Fruit fly (Drosophila melanogaster) whole organism, embryonic: ENCODE measurements around the gene Rhp.

Experiments used
- Awh ChIP-seq: fragments of 200-800 bp; sonication (Bioruptor generic); IDR thresholded peaks from 2 replicates; pipeline ENCODE4, ENCODE4 v1.3.6; 2022; ENCODE audit warnings: missing biosample characterization, missing genetic modification characterization
- BtbVII ChIP-seq: fragments of 200-800 bp; sonication (Bioruptor generic); optimal IDR thresholded peaks from 3 replicates; lab custom pipeline; 2017; ENCODE audit warnings: missing biosample characterization, mild to moderate bottlenecking, missing genetic modification characterization
- CG11456 ChIP-seq: fragments of 200-800 bp; sonication (Bioruptor generic); IDR thresholded peaks from 3 replicates; pipeline ENCODE4 v1.3.6; 2022; ENCODE audit warnings: missing biosample characterization, missing genetic modification characterization
- CG12659 ChIP-seq: fragments of 200-800 bp; sonication (Bioruptor generic); optimal IDR thresholded peaks from 3 replicates; lab custom pipeline; 2017; ENCODE audit warnings: mild to moderate bottlenecking, missing biosample characterization, missing genetic modification reagents, missing genetic modification characterization
- CG14667 ChIP-seq: fragments of 200-800 bp; sonication (Bioruptor generic); IDR thresholded peaks from 2 replicates; pipeline ENCODE4 v1.3.6; 2022; ENCODE audit warnings: missing biosample characterization, missing genetic modification characterization
- CG14710 ChIP-seq: fragments of 200-800 bp; sonication (Bioruptor generic); optimal IDR thresholded peaks from 3 replicates; lab custom pipeline; 2019; ENCODE audit warnings: missing biosample characterization, mild to moderate bottlenecking, missing genetic modification characterization, moderate library complexity
- CG15479 ChIP-seq: fragments of 200-800 bp; sonication (Bioruptor generic); optimal IDR thresholded peaks from 3 replicates; lab custom pipeline; 2019; ENCODE audit warnings: missing biosample characterization, mild to moderate bottlenecking, missing genetic modification characterization, moderate library complexity
- CG16813 ChIP-seq: fragments of 200-800 bp; sonication (Bioruptor generic); IDR thresholded peaks from 3 replicates; pipeline ENCODE4 v1.3.6; 2022; ENCODE audit warnings: missing biosample characterization, missing genetic modification characterization; ENCODE audit not compliant: partially characterized antibody
- CG17829 ChIP-seq: fragments of 200-800 bp; optimal IDR thresholded peaks from 2 replicates; lab custom pipeline; 2019; ENCODE audit warnings: missing biosample characterization, mild to moderate bottlenecking, missing genetic modification characterization, moderate library complexity
- CG1832 ChIP-seq: fragments of 200-800 bp; sonication (Bioruptor generic); optimal IDR thresholded peaks from 2 replicates; lab custom pipeline; 2017; ENCODE audit warnings: missing biosample characterization, mild to moderate bottlenecking, missing genetic modification characterization, inconsistent platforms
- CG2116 ChIP-seq: fragments of 200-800 bp; sonication (Bioruptor generic); optimal IDR thresholded peaks from 3 replicates; lab custom pipeline; 2018; ENCODE audit warnings: missing biosample characterization, mild to moderate bottlenecking, missing genetic modification characterization
- CG32767 ChIP-seq: fragments of 200-800 bp; sonication (Bioruptor generic); IDR thresholded peaks from 2 replicates; pipeline ENCODE4 v1.3.6; 2022; ENCODE audit warnings: missing biosample characterization, missing genetic modification characterization
- CG3847 ChIP-seq: fragments of 200-800 bp; sonication (Bioruptor generic); IDR thresholded peaks from 2 replicates; pipeline ENCODE4 v1.3.6; 2022; ENCODE audit warnings: missing biosample characterization, missing genetic modification characterization
- CG3995 ChIP-seq: fragments of 200-800 bp; sonication (Bioruptor generic); optimal IDR thresholded peaks from 3 replicates; lab custom pipeline; 2016; ENCODE audit warnings: missing biosample characterization, missing genetic modification characterization
- CG4424 ChIP-seq: fragments of 200-800 bp; sonication (Bioruptor generic); optimal IDR thresholded peaks from 3 replicates; lab custom pipeline; 2016; ENCODE audit warnings: missing biosample characterization, missing genetic modification characterization
- CG6689 ChIP-seq: fragments of 200-800 bp; sonication (Bioruptor generic); IDR thresholded peaks from 2 replicates; pipeline ENCODE4 v1.3.6; 2022; ENCODE audit warnings: missing biosample characterization, missing genetic modification characterization
- CG9797 ChIP-seq: fragments of 200-800 bp; sonication (Bioruptor generic); optimal IDR thresholded peaks from 3 replicates; lab custom pipeline; 2018; ENCODE audit warnings: missing biosample characterization, mild to moderate bottlenecking, missing genetic modification characterization
- CG9932 ChIP-seq: fragments of 200-800 bp; sonication (Bioruptor generic); IDR thresholded peaks from 2 replicates; pipeline ENCODE4 v1.3.6; 2022; ENCODE audit warnings: missing biosample characterization, missing genetic modification characterization
- Fer2 ChIP-seq: fragments of 200-800 bp; sonication (Bioruptor generic); optimal IDR thresholded peaks from 2 replicates; lab custom pipeline; 2018; ENCODE audit warnings: missing biosample characterization, mild to moderate bottlenecking, missing genetic modification characterization, moderate library complexity
- GATAe ChIP-seq: fragments of 200-800 bp; sonication (Bioruptor generic); conservative IDR thresholded peaks from 2 replicates; pipeline ENCODE4 v1.3.6; 2022; ENCODE audit warnings: missing biosample characterization, missing genetic modification characterization
- HmgD ChIP-seq: fragments of 200-800 bp; sonication (Bioruptor generic); optimal IDR thresholded peaks from 3 replicates; lab custom pipeline; 2016; ENCODE audit warnings: missing biosample characterization, missing genetic modification characterization
- MBD-R2 ChIP-seq: fragments of 200-800 bp; sonication (Bioruptor generic); IDR thresholded peaks from 2 replicates; pipeline ENCODE4 v1.3.6; 2022; ENCODE audit warnings: missing biosample characterization, missing genetic modification characterization
- Mad ChIP-seq: fragments of 200-800 bp; sonication (Bioruptor generic); optimal IDR thresholded peaks from 2 replicates; lab custom pipeline; 2016; ENCODE audit warnings: missing biosample characterization, missing genetic modification characterization
- Med ChIP-seq: fragments of 200-800 bp; sonication (Bioruptor generic); peaks from one replicate; lab custom pipeline; 2016; ENCODE audit warnings: missing biosample characterization, missing genetic modification characterization, mild to moderate bottlenecking, inconsistent platforms, moderate library complexity
- Optix ChIP-seq: fragments of 200-800 bp; sonication (Bioruptor generic); IDR thresholded peaks from 3 replicates; pipeline ENCODE4 v1.3.6; 2022; ENCODE audit warnings: missing biosample characterization, missing genetic modification characterization
- Ptx1 ChIP-seq: fragments of 200-800 bp; sonication (Bioruptor generic); IDR thresholded peaks from 2 replicates; pipeline ENCODE4 v1.3.6; 2022; ENCODE audit warnings: missing biosample characterization, missing genetic modification characterization
- Rfx ChIP-seq: fragments of 200-800 bp; sonication (Bioruptor generic); IDR thresholded peaks from 2 replicates; pipeline ENCODE4 v1.3.6; 2022; ENCODE audit warnings: missing biosample characterization, missing genetic modification characterization
- Side ChIP-seq: fragments of 200-800 bp; sonication (Bioruptor generic); optimal IDR thresholded peaks from 2 replicates; lab custom pipeline; 2016; ENCODE audit warnings: missing biosample characterization, missing genetic modification characterization
- Taf1 ChIP-seq: fragments of 200-800 bp; sonication (Bioruptor generic); IDR thresholded peaks from 2 replicates; pipeline ENCODE4 v1.3.6; 2022; ENCODE audit warnings: missing biosample characterization, missing genetic modification characterization
- Xrp1 ChIP-seq: fragments of 200-800 bp; sonication (Bioruptor generic); IDR thresholded peaks from 2 replicates; pipeline ENCODE4 v1.3.6; 2022; ENCODE audit warnings: missing biosample characterization, missing genetic modification characterization
- abd-A ChIP-seq: fragments of 200-800 bp; sonication (Bioruptor generic); optimal IDR thresholded peaks from 3 replicates; lab custom pipeline; 2019; ENCODE audit warnings: missing biosample characterization, mild to moderate bottlenecking, missing genetic modification characterization, moderate library complexity
- aop ChIP-seq: fragments of 200-800 bp; sonication (Bioruptor generic); IDR thresholded peaks from 2 replicates; pipeline ENCODE4 v1.3.6; 2022; ENCODE audit warnings: missing biosample characterization, missing genetic modification characterization
- az2 ChIP-seq: fragments of 200-800 bp; sonication (Bioruptor generic); optimal IDR thresholded peaks from 3 replicates; lab custom pipeline; 2016; ENCODE audit warnings: missing biosample characterization, missing genetic modification characterization
- chinmo ChIP-seq: fragments of 200-800 bp; sonication (Bioruptor generic); IDR thresholded peaks from 4 replicates; pipeline ENCODE4 v1.3.6; 2022; ENCODE audit warnings: missing biosample characterization, missing genetic modification characterization; ENCODE audit not compliant: partially characterized antibody
- dimm ChIP-seq: fragments of 200-800 bp; sonication (Bioruptor generic); IDR thresholded peaks from 2 replicates; pipeline ENCODE4 v1.3.6; 2022; ENCODE audit warnings: missing biosample characterization, missing genetic modification characterization
- fd3F ChIP-seq: fragments of 200-800 bp; sonication (Bioruptor generic); optimal IDR thresholded peaks from 2 replicates; lab custom pipeline; 2018; ENCODE audit warnings: missing biosample characterization, mild to moderate bottlenecking, missing genetic modification characterization, moderate library complexity
- fd64A ChIP-seq: fragments of 200-800 bp; sonication (Bioruptor generic); optimal IDR thresholded peaks from 3 replicates; lab custom pipeline; 2018; ENCODE audit warnings: missing biosample characterization, mild to moderate bottlenecking, missing genetic modification characterization
- ham ChIP-seq: fragments of 200-800 bp; sonication (Bioruptor generic); IDR thresholded peaks from 2 replicates; pipeline ENCODE4 v1.3.6; 2022; ENCODE audit warnings: missing biosample characterization, missing genetic modification characterization
- nerfin-1 ChIP-seq: fragments of 200-800 bp; sonication (Bioruptor generic); optimal IDR thresholded peaks from 3 replicates; lab custom pipeline; 2019; ENCODE audit warnings: missing biosample characterization, mild to moderate bottlenecking, missing genetic modification characterization, moderate library complexity
- odd ChIP-seq: fragments of 200-800 bp; sonication (Bioruptor generic); optimal IDR thresholded peaks from 2 replicates; lab custom pipeline; 2017; ENCODE audit warnings: missing biosample characterization, mild to moderate bottlenecking, missing genetic modification characterization
- onecut ChIP-seq: fragments of 200-800 bp; sonication (Bioruptor generic); IDR thresholded peaks from 2 replicates; pipeline ENCODE4 v1.3.6; 2022; ENCODE audit warnings: missing biosample characterization, missing genetic modification characterization
- pho ChIP-seq: fragments of 200-800 bp; sonication (Bioruptor generic); optimal IDR thresholded peaks from 2 replicates; lab custom pipeline; 2016; ENCODE audit warnings: missing biosample characterization, missing genetic modification characterization
- row ChIP-seq: fragments of 200-800 bp; sonication (Bioruptor generic); IDR thresholded peaks from 3 replicates; pipeline ENCODE4 v1.3.6; 2022; ENCODE audit warnings: missing biosample characterization, missing genetic modification characterization
- salm ChIP-seq: fragments of 200-800 bp; sonication (Bioruptor generic); optimal IDR thresholded peaks from 2 replicates; lab custom pipeline; 2018; ENCODE audit warnings: missing biosample characterization, mild to moderate bottlenecking, missing genetic modification characterization
- sens ChIP-seq: fragments of 200-800 bp; sonication (Bioruptor generic); peaks from one replicate; lab custom pipeline; 2016; ENCODE audit warnings: missing biosample characterization, missing genetic modification characterization
- slp2 ChIP-seq: fragments of 200-800 bp; sonication (Bioruptor generic); optimal IDR thresholded peaks from 2 replicates; lab custom pipeline; 2016; ENCODE audit warnings: missing biosample characterization, missing genetic modification characterization
- ttk ChIP-seq: fragments of 200-800 bp; sonication (Bioruptor generic); IDR thresholded peaks from 2 replicates; pipeline ENCODE4 v2.1.2; 2022; ENCODE audit warnings: missing biosample characterization, missing genetic modification characterization
- unc-4 ChIP-seq: fragments of 200-800 bp; sonication (Bioruptor generic); IDR thresholded peaks from 2 replicates; pipeline ENCODE4 v1.3.6; 2022; ENCODE audit warnings: missing biosample characterization, missing genetic modification characterization; ENCODE audit not compliant: partially characterized antibody

Rhp gene

dm6 chrX:15740881-15741280, 47.8 kb upstream of the Rhp start:
- peak; percentile 3 for TF ChIP-seq BtbVII (GFP tag; lab: Kevin White, UChicago)
- peak; percentile 24; the same call in 2 of the 3 replicates for TF ChIP-seq row (GFP tag; lab: Robert Waterston, UW)
- 0 out of 2 replicates have a peak, but pooled peaks have one; percentile 28 for TF ChIP-seq CG9932 (GFP tag; lab: Robert Waterston, UW)
- TF ChIP-seq Mad (GFP tag; lab: Kevin White, UChicago): no peak

DNA sequence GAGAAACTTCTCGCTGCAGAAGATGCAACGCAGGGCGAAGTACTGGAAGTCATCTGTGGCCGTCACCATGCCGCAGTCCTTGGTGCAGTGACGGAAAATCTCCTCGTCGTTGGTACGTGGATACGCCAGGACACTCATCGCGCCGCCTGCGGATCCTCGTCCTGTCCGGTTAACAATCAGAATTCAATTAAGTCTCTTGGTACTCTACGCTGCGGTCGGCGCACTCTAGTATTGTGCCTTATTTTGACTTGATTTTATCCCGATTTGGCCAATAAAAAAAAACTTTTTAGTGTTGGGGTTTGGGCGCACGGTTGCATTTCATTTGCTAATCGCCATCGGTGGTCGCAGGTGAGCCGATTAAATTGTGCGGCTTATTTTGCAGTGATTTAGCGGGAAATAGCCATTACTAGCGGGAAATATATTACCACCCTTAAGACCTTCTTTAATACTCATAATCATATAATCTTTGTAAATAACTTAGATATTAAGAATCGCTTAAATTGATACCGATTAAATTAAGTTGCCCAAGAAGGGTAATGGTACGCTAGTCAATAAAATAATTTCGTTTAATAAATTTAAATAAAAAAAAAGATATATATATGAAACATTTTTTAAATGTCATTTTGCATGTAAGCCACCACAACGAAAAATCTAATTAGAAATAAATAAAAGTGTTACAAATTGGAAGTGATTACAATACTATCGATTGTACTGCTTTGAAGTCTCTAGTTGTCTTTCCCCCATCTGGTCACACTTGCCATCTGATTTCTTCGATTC, 42.6 kb upstream of the Rhp start, which contains the start of the genes CG8944 and CCT6:
Gene CG8944, minus strand, starts transcription at position 327 of the 777 bp plus-strand sequence.
Gene CCT6, plus strand, starts transcription at position 744 of the 777 bp plus-strand sequence.
- TF ChIP-seq CG16813 (peak; percentile 52; the same call in 2 of the 3 replicates), odd (GFP tag; lab: Kevin White, UChicago) (no peak), CG2116 (GFP tag; lab: Kevin White, UChicago) (peak; percentile 96), CG6689 (GFP tag; lab: Robert Waterston, UW) (0 out of 2 replicates have a peak, but pooled peaks have one; percentile 6), nerfin-1 (no peak), aop (no peak), CG1832 (GFP tag; lab: Kevin White, UChicago) (no peak), CG14710 (tag; lab: Kevin White, UChicago) (peak; percentile 71), fd64A (GFP tag; lab: Kevin White, UChicago) (no peak), Awh (GFP tag; lab: Robert Waterston, UW) (no peak), CG15479 (GFP tag; lab: Kevin White, UChicago) (no peak), sens (GFP tag; lab: Kevin White, UChicago) (peak; percentile 64), Xrp1 (GFP tag; lab: Robert Waterston, UW) (no peak), dimm (no peak), ttk (GFP tag; lab: Robert Waterston, UW) (no peak), az2 (GFP tag; lab: Kevin White, UChicago) (peak; percentile 17), unc-4 (peak; percentile 18; the same call in 1 of the 2 replicates), CG3847 (GFP tag; lab: Robert Waterston, UW) (0 out of 2 replicates have a peak, but pooled peaks have one; percentile 4), CG32767 (GFP tag; lab: Robert Waterston, UW) (no peak), HmgD (GFP tag; lab: Kevin White, UChicago) (no peak), CG12659 (peak; percentile 18), Ptx1 (GFP tag; lab: Robert Waterston, UW) (0 out of 2 replicates have a peak, but pooled peaks have one; percentile 18), Med (GFP tag; lab: Kevin White, UChicago) (peak; percentile 74), Taf1 (GFP tag; lab: Robert Waterston, UW) (no peak), CG14667 (no peak), Optix (GFP tag; lab: Robert Waterston, UW) (no peak), slp2 (GFP tag; lab: Kevin White, UChicago) (no peak), ham (GFP tag; lab: Robert Waterston, UW) (no peak), pho (GFP tag; lab: Kevin White, UChicago) (no peak), CG11456 (GFP tag; lab: Robert Waterston, UW) (peak; percentile 41; the same call in 1 of the 3 replicates), Side (no peak), salm (tag; lab: Kevin White, UChicago) (no peak), CG9797 (peak; percentile 28), CG4424 (GFP tag; lab: Kevin White, UChicago) (peak; percentile 1), Fer2 (tag; lab: Kevin White, UChicago) (no peak), MBD-R2 (GFP tag; lab: Robert Waterston, UW) (peak; percentile 52), abd-A (no peak), chinmo (0 out of 4 replicates have a peak, but pooled peaks have one; percentile 24), GATAe (GFP tag; lab: Robert Waterston, UW) (no peak), Rfx (GFP tag; lab: Robert Waterston, UW) (peak; percentile 57), onecut (no peak), CG9932 (GFP tag; lab: Robert Waterston, UW) (peak; percentile 71), fd3F (GFP tag; lab: Kevin White, UChicago) (no peak), CG3995 (GFP tag; lab: Kevin White, UChicago) (peak; percentile 91), CG17829 (tag; lab: Kevin White, UChicago) (peak; percentile 22)
